Worm (Caenorhabditis elegans) whole organism, midembryonic: ENCODE measurements around the gene dpy-1.
A peak's percentile ranks its signal among the peaks of the same experiment; 100 is the strongest.

Experiments
- T22C8.4 ChIP-seq: fragments of 200-800 bp; sonication (Bioruptor generic); IDR thresholded peaks from 2 replicates; pipeline ENCODE4 v1.3.6; 2022; ENCODE audit warnings: missing genetic modification characterization, missing compliant biosample characterization
- flt-1 ChIP-seq: fragments of 200-800 bp; sonication (Bioruptor generic); IDR thresholded peaks from 2 replicates; pipeline ENCODE4 v1.3.6; 2022; ENCODE audit warnings: missing genetic modification characterization, missing compliant biosample characterization

- TF ChIP-seq flt-1 (GFP tag; lab: Robert Waterston, UW) (no peak), T22C8.4 (GFP tag; lab: Robert Waterston, UW) (peak; percentile 76)
Observed at ce11 chrIII:2015494-2015893, 32.3 kb downstream of the dpy-1 start.
